Fruit fly (Drosophila melanogaster): ENCODE results near the gene Naa15-16.
A peak's percentile ranks its signal among the peaks of the same experiment; 100 is the strongest.

The Naa15-16 gene

dm6 chrX:19496808-19497259 lies 17.1 kb downstream of the Naa15-16 start (continued):
- TF ChIP-seq Dbx (GFP tag; IDR thresholded peaks at IDR 0.05) (peak; percentile 35; the same call in 2 of the 3 replicates), slbo (GFP tag; IDR thresholded peaks at IDR 0.05) (no peak; the same call in 1 of the 2 replicates), CG17186 (GFP tag; optimal IDR thresholded peaks at IDR 0.05) (peak; percentile 33), lilli (GFP tag; optimal IDR thresholded peaks at IDR 0.05) (peak; percentile 27), Tbp (GFP tag; optimal IDR thresholded peaks at IDR 0.05) (no peak), Ets97D (GFP tag; optimal IDR thresholded peaks at IDR 0.05) (peak; percentile 71), ken (GFP tag; IDR thresholded peaks at IDR 0.05) (peak; percentile 52; the same call in 1 of the 3 replicates), vnd (GFP tag; IDR thresholded peaks at IDR 0.05; ENCODE audit: partially characterized antibody) (0 out of 3 replicates have a peak, but pooled peaks have one; percentile 37), bbx (GFP tag; IDR thresholded peaks at IDR 0.05; ENCODE audit: partially characterized antibody) (peak; percentile 87), Stat92E (GFP tag; optimal IDR thresholded peaks at IDR 0.05) (no peak), prd (optimal IDR thresholded peaks at IDR 0.05) (no peak), prd (GFP tag; IDR thresholded peaks at IDR 0.05) (no peak), unc-4 (GFP tag; IDR thresholded peaks at IDR 0.05; ENCODE audit: partially characterized antibody) (peak; percentile 80), CG18599 (GFP tag; optimal IDR thresholded peaks at IDR 0.05) (no peak), hbn (GFP tag; IDR thresholded peaks at IDR 0.05; ENCODE audit: partially characterized antibody) (peak; percentile 82), CG32767 (GFP tag; IDR thresholded peaks at IDR 0.05) (peak; percentile 27; the same call in 1 of the 2 replicates), sna (GFP tag; IDR thresholded peaks at IDR 0.05; ENCODE audit: partially characterized antibody) (peak; percentile 72), CG4282 (GFP tag; optimal IDR thresholded peaks at IDR 0.05) (no peak), mam (GFP tag; optimal IDR thresholded peaks at IDR 0.05) (peak; percentile 15), CG6689 (GFP tag; IDR thresholded peaks at IDR 0.05) (no peak), kni (GFP tag; optimal IDR thresholded peaks at IDR 0.05) (peak; percentile 15), eyg (GFP tag; optimal IDR thresholded peaks at IDR 0.05) (no peak), psq (GFP tag; optimal IDR thresholded peaks at IDR 0.05) (peak; percentile 80), chm (GFP tag; IDR thresholded peaks at IDR 0.05) (0 out of 2 replicates have a peak, but pooled peaks have one; percentile 29), CG3163 (GFP tag; optimal IDR thresholded peaks at IDR 0.05) (peak; percentile 37), pita (GFP tag; optimal IDR thresholded peaks at IDR 0.05) (no peak), mirr (GFP tag; optimal IDR thresholded peaks at IDR 0.05) (peak; percentile 77), Med (GFP tag) (peak; percentile 86), MBD-R2 (GFP tag; IDR thresholded peaks at IDR 0.05) (peak; percentile 21; the same call in 1 of the 2 replicates), CG4730 (GFP tag; IDR thresholded peaks at IDR 0.05) (no peak), Bdp1 (GFP tag; optimal IDR thresholded peaks at IDR 0.05) (no peak), btn (GFP tag; optimal IDR thresholded peaks at IDR 0.05) (no peak), CG6791 (GFP tag; IDR thresholded peaks at IDR 0.05; ENCODE audit: partially characterized antibody) (peak; percentile 74), B-H2 (GFP tag; optimal IDR thresholded peaks at IDR 0.05) (peak; percentile 12), mld (GFP tag; IDR thresholded peaks at IDR 0.05; ENCODE audit: partially characterized antibody) (peak; percentile 50; the same call in 2 of the 3 replicates), tgo (GFP tag; IDR thresholded peaks at IDR 0.05) (no peak), exex (tag; optimal IDR thresholded peaks at IDR 0.05) (peak; percentile 21), Doc3 (GFP tag; IDR thresholded peaks at IDR 0.05; ENCODE audit: partially characterized antibody) (peak; percentile 62; the same call in 2 of the 3 replicates), CG9797 (GFP tag; optimal IDR thresholded peaks at IDR 0.05) (peak; percentile 28), pros (GFP tag; optimal IDR thresholded peaks at IDR 0.05) (no peak), ERR (GFP tag; optimal IDR thresholded peaks at IDR 0.05) (peak; percentile 1), knrl (GFP tag; IDR thresholded peaks at IDR 0.05; ENCODE audit: partially characterized antibody) (peak; percentile 68), YL-1 (GFP tag; optimal IDR thresholded peaks at IDR 0.05) (peak; percentile 33), stwl (tag; optimal IDR thresholded peaks at IDR 0.05) (peak; percentile 44), vvl (GFP tag; IDR thresholded peaks at IDR 0.05) (peak; percentile 57), CG5245 (GFP tag; optimal IDR thresholded peaks at IDR 0.05) (no peak), CG9932 (GFP tag; IDR thresholded peaks at IDR 0.05) (no peak; the same call in 1 of the 2 replicates), unpg (GFP tag; optimal IDR thresholded peaks at IDR 0.05) (no peak), CG2120 (GFP tag; optimal IDR thresholded peaks at IDR 0.05) (peak; percentile 10), zfh2 (GFP tag; optimal IDR thresholded peaks at IDR 0.05) (peak; percentile 9)

Measured in whole organism, embryonic.